Fruit fly (Drosophila melanogaster) Kc167 (cell line): ENCODE measurements around the gene CG4842.

ENCODE experiments used
- Sin3A ChIP-seq: fragments of >200 bp; optimal IDR thresholded peaks from 2 replicates; lab custom pipeline; 2018; ENCODE audit warnings: missing external identifiers
- h ChIP-seq: fragments of >200 bp; optimal IDR thresholded peaks from 3 replicates; lab custom pipeline; 2018; ENCODE audit warnings: missing external identifiers
- insv ChIP-seq: fragments of >200 bp; optimal IDR thresholded peaks from 3 replicates; lab custom pipeline; 2018; ENCODE audit warnings: missing external identifiers
- psq ChIP-seq: fragments of >200 bp; optimal IDR thresholded peaks from 2 replicates; lab custom pipeline; 2017; ENCODE audit warnings: missing external identifiers
- ttk ChIP-seq: sonication (Bioruptor generic); optimal IDR thresholded peaks from 2 replicates; lab custom pipeline; 2017; ENCODE audit warnings: missing external identifiers

dm6 chr3L:16359219-16359748 is 8.9 kb upstream of the CG4842 start, which contains the start of gene ringer:
- TF ChIP-seq ttk (lab: Kevin White, UChicago) = no peak
- TF ChIP-seq psq (lab: Kevin White, UChicago) = no peak
- TF ChIP-seq Sin3A (lab: Kevin White, UChicago) = no peak
- no peak for TF ChIP-seq insv (lab: Kevin White, UChicago)
- TF ChIP-seq h (lab: Kevin White, UChicago) = no peak
